Worm (Caenorhabditis elegans): ENCODE measurements around the gene acp-4.
A peak's percentile ranks its signal among the peaks of the same experiment; 100 is the strongest.

acp-4 gene

DNA sequence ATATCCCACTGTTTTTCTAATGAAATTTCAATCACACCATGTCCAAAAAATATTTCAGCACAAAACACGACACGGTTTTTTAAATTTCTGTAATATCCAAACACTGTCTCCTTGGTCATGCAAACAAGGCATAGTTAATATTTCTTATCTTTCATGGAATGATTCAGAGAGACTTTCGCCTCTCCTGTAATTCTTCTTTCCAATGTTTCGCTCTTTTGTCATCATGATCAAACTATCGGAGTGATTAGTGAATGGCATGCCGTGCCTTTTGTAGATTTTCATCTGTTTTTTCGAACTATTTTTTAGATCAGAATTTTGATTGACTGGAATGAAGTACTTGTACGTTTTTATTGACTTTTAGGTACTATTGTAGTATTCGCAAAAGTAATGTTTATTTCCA, 50.6 kb downstream of the acp-4 start (continued):
- TF ChIP-seq hlh-30 (tag; optimal IDR thresholded peaks at IDR 0.05; ENCODE audit: insufficient read depth) (peak; percentile 34), nhr-102 (tag; optimal IDR thresholded peaks at IDR 0.05) (peak; percentile 43), nhr-25 (tag; optimal IDR thresholded peaks at IDR 0.05; ENCODE audit: borderline replicate concordance, insufficient read depth) (no peak), nhr-10 (tag; optimal IDR thresholded peaks at IDR 0.05) (no peak), F44E2.7 (GFP tag; IDR thresholded peaks at IDR 0.05) (no peak), ZK546.5 (tag; optimal IDR thresholded peaks at IDR 0.05) (no peak), lin-13 (GFP tag; optimal IDR thresholded peaks at IDR 0.05) (no peak), lsy-2 (tag; optimal IDR thresholded peaks at IDR 0.05) (peak in 1 of 2 experiments; percentile 25), fkh-10 (GFP tag; optimal IDR thresholded peaks at IDR 0.05) (no peak), lin-39 (tag; optimal IDR thresholded peaks at IDR 0.05) (no peak), Y105C5A.15 (GFP tag; IDR thresholded peaks at IDR 0.05) (no peak), ama-1 (optimal IDR thresholded peaks at IDR 0.05) (no peak), egl-43 (GFP tag; IDR thresholded peaks at IDR 0.05) (no peak), R02D3.7 (tag; optimal IDR thresholded peaks at IDR 0.05) (no peak), nhr-41 (GFP tag; IDR thresholded peaks at IDR 0.05) (no peak), lin-1 (GFP tag; IDR thresholded peaks at IDR 0.05) (no peak), spr-1 (tag; optimal IDR thresholded peaks at IDR 0.05) (no peak), cey-2 (tag; optimal IDR thresholded peaks at IDR 0.05; ENCODE audit: borderline replicate concordance, insufficient read depth) (no peak), hif-1 (tag; optimal IDR thresholded peaks at IDR 0.05) (no peak), ceh-32 (tag; optimal IDR thresholded peaks at IDR 0.05; ENCODE audit: poor library complexity) (no peak), tag-97 (GFP tag; IDR thresholded peaks at IDR 0.05) (no peak), pha-4 (GFP tag; IDR thresholded peaks at IDR 0.05) (no peak), pha-4 (tag; optimal IDR thresholded peaks at IDR 0.05) (no peak), mes-2 (tag; optimal IDR thresholded peaks at IDR 0.05; ENCODE audit: poor library complexity, severe bottlenecking) (peak; percentile 44), dve-1 (tag; optimal IDR thresholded peaks at IDR 0.05; ENCODE audit: insufficient read depth) (peak; percentile 66), lim-7 (GFP tag; IDR thresholded peaks at IDR 0.05) (no peak), unc-62 (GFP tag; optimal IDR thresholded peaks at IDR 0.05 in 1 of 2) (no peak), unc-62 (tag; optimal IDR thresholded peaks at IDR 0.05) (no peak), mxl-3 (GFP tag; optimal IDR thresholded peaks at IDR 0.05) (peak; percentile 2), set-16 (GFP tag; IDR thresholded peaks at IDR 0.05) (no peak), ceh-62 (tag; optimal IDR thresholded peaks at IDR 0.05) (no peak), ceh-20 (GFP tag; IDR thresholded peaks at IDR 0.05) (no peak), mdt-29 (GFP tag; IDR thresholded peaks at IDR 0.05) (no peak), lin-29 (GFP tag; IDR thresholded peaks at IDR 0.05) (no peak), rbr-2 (tag; optimal IDR thresholded peaks at IDR 0.05) (no peak), zip-11 (GFP tag; IDR thresholded peaks at IDR 0.05) (no peak), ctbp-1 (GFP tag; IDR thresholded peaks at IDR 0.05) (no peak), F26F4.8 (GFP tag; conservative IDR thresholded peaks at IDR 0.05) (no peak), sdz-12 (GFP tag; optimal IDR thresholded peaks at IDR 0.05) (no peak), daf-16 (GFP tag; optimal IDR thresholded peaks at IDR 0.05) (no peak), daf-16 (tag; optimal IDR thresholded peaks at IDR 0.05) (peak; percentile 36), madf-5 (GFP tag; IDR thresholded peaks at IDR 0.05) (no peak), gei-8 (GFP tag; optimal IDR thresholded peaks at IDR 0.05) (no peak), mxl-2 (GFP tag; conservative IDR thresholded peaks at IDR 0.05) (no peak), nhr-28 (tag; optimal IDR thresholded peaks at IDR 0.05) (peak; percentile 76), ceh-82 (tag; optimal IDR thresholded peaks at IDR 0.05) (no peak), nhr-42 (GFP tag; IDR thresholded peaks at IDR 0.05) (no peak), T26A8.4 (GFP tag; IDR thresholded peaks at IDR 0.05) (no peak), T20F7.1 (GFP tag; optimal IDR thresholded peaks at IDR 0.05) (no peak), zfp-3 (GFP tag; conservative IDR thresholded peaks at IDR 0.05) (no peak), lin-15B (tag; optimal IDR thresholded peaks at IDR 0.05) (no peak), ces-1 (GFP tag; optimal IDR thresholded peaks at IDR 0.05) (no peak)
